Fruit fly (Drosophila melanogaster) whole organism, adult: ENCODE measurements around the gene CG11714.

Experiments used
- CG33017 ChIP-seq: fragments of 200-800 bp; sonication (Bioruptor generic); optimal IDR thresholded peaks from 2 replicates; lab custom pipeline; 2018; ENCODE audit warnings: missing biosample characterization, mild to moderate bottlenecking, missing genetic modification characterization, moderate library complexity
- CG7045 ChIP-seq: fragments of 200-800 bp; sonication (Bioruptor generic); optimal IDR thresholded peaks from 2 replicates; lab custom pipeline; 2017; ENCODE audit warnings: missing biosample characterization, mild to moderate bottlenecking, missing genetic modification characterization
- Clk ChIP-seq: fragments of 200-800 bp; sonication (Bioruptor generic); optimal IDR thresholded peaks from 2 replicates; lab custom pipeline; 2017; ENCODE audit warnings: missing biosample characterization, missing genetic modification characterization
- cic ChIP-seq: fragments of 200-800 bp; sonication (Bioruptor generic); optimal IDR thresholded peaks from 2 replicates; lab custom pipeline; 2017; ENCODE audit warnings: missing biosample characterization, mild to moderate bottlenecking, missing genetic modification characterization, moderate library complexity
- ovo ChIP-seq: fragments of 200-800 bp; sonication (Bioruptor generic); optimal IDR thresholded peaks from 2 replicates; lab custom pipeline; 2016; ENCODE audit warnings: missing biosample characterization, missing genetic modification characterization
- pad ChIP-seq: fragments of 200-800 bp; sonication (Bioruptor generic); optimal IDR thresholded peaks from 3 replicates; lab custom pipeline; 2017; ENCODE audit warnings: missing biosample characterization, missing genetic modification characterization, mild to moderate bottlenecking, moderate library complexity, missing genetic modification reagents

DNA sequence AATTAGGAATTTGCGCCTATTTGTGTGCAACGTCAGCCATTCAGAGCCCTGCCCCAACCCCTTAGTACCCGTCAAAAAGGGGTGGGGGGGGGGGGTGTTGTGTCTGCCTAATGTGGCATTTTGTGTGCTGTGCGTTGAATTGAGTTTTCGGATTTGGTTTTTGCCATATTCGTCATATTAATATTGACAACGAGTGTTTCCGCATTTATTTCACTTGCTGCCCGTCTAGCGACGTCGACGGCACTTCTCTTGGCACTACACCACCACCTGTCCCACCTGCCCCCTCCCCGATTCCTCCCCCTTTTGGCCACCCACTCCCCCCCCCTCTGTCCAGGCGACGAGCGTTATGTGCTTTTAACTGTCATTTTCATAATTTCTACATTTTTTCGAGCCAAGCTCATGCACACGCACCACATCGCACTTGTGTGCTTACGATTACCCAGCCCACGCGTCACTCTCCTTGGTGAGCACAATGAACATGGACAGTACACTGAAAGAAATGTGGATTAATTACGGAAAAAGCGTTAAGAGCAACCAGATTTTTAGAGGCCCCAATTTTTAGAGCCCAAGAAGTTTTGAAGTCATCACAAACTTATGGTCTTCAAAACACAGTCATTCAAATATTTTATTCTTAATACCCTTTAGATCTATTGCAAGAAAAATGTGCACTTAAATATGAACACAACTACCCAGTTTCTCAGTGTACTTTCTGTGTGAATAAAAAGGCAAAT is 7.0 kb downstream of the CG11714 start:
- no peak for TF ChIP-seq ovo (GFP tag; lab: Kevin White, UChicago)
- no peak for TF ChIP-seq Clk (GFP tag; lab: Kevin White, UChicago)
- TF ChIP-seq pad (GFP tag; lab: Kevin White, UChicago), result no peak
- TF ChIP-seq cic, result no peak
- TF ChIP-seq CG7045 (GFP tag; lab: Kevin White, UChicago), result no peak
- TF ChIP-seq CG33017 (tag; lab: Kevin White, UChicago), result no peak
